Worm (Caenorhabditis elegans) whole organism, midembryonic: ENCODE measurements around the gene T03F7.6.

ENCODE experiments used
- cog-1 ChIP-seq: sonication (generic microtip); optimal IDR thresholded peaks from 2 replicates; lab custom pipeline; 2016; ENCODE audit warnings: missing genetic modification characterization, missing compliant biosample characterization
- flt-1 ChIP-seq: fragments of 200-800 bp; sonication (Bioruptor generic); IDR thresholded peaks from 2 replicates; pipeline ENCODE4 v1.3.6; 2022; ENCODE audit warnings: missing genetic modification characterization, missing compliant biosample characterization
- med-1 ChIP-seq: sonication (generic microtip); optimal IDR thresholded peaks from 2 replicates; lab custom pipeline; 2017; ENCODE audit warnings: missing genetic modification characterization, mild to moderate bottlenecking, missing compliant biosample characterization, antibody characterized with exemption, missing genetic modification reagents; ENCODE audit not compliant: insufficient read depth
- ref-1 ChIP-seq: fragments of 200-800 bp; sonication (Bioruptor generic); conservative IDR thresholded peaks from 2 replicates; pipeline ENCODE4 v1.3.6; 2022; ENCODE audit warnings: missing genetic modification reagents, missing genetic modification characterization, missing compliant biosample characterization
- tab-1 ChIP-seq: fragments of 200-800 bp; sonication (Bioruptor generic); IDR thresholded peaks from 2 replicates; pipeline ENCODE4 v1.3.6; 2022; ENCODE audit warnings: missing genetic modification characterization, missing compliant biosample characterization
- ztf-23 ChIP-seq: fragments of 200-800 bp; sonication (Bioruptor generic); IDR thresholded peaks from 2 replicates; pipeline ENCODE4 v1.3.6; 2022; ENCODE audit warnings: missing genetic modification reagents, missing genetic modification characterization, missing compliant biosample characterization
- ztf-29 ChIP-seq: fragments of 200-800 bp; sonication (Bioruptor generic); IDR thresholded peaks from 2 replicates; pipeline ENCODE4 v1.3.6; 2022; ENCODE audit warnings: missing genetic modification reagents, missing genetic modification characterization, missing compliant biosample characterization

ce11 chrV:11272848-11273247 lies 21.6 kb upstream of the T03F7.6 start, which contains the start of gene clec-223:
- TF ChIP-seq flt-1 (GFP tag; lab: Robert Waterston, UW) (no peak), tab-1 (GFP tag; lab: Robert Waterston, UW) (no peak), cog-1 (no peak), ref-1 (GFP tag; lab: Robert Waterston, UW) (no peak), ztf-29 (GFP tag; lab: Robert Waterston, UW) (no peak), ztf-23 (no peak), med-1 (no peak)
